Worm (Caenorhabditis elegans) whole organism, L2 larva: ENCODE data around the gene lin-5.

Experiments
- C34F6.9 ChIP-seq: fragments of 150-350 bp; optimal IDR thresholded peaks from 2 replicates; lab custom pipeline; 2014; ENCODE audit warnings: missing biosample characterization, missing genetic modification characterization
- F13H6.1 ChIP-seq: sonication (generic microtip); optimal IDR thresholded peaks from 2 replicates; lab custom pipeline; 2016; ENCODE audit warnings: missing genetic modification characterization, missing compliant biosample characterization
- R02D3.7 ChIP-seq: fragments of 150-350 bp; optimal IDR thresholded peaks from 2 replicates; lab custom pipeline; 2014; ENCODE audit warnings: missing biosample characterization, missing genetic modification characterization
- Y55F3AM.14 ChIP-seq: fragments of 200-800 bp; sonication (Bioruptor generic); optimal IDR thresholded peaks from 2 replicates; lab custom pipeline; 2018; ENCODE audit warnings: mild to moderate bottlenecking, missing genetic modification characterization, missing compliant biosample characterization
- alr-1 ChIP-seq: fragments of 150-350 bp; optimal IDR thresholded peaks from 2 replicates; lab custom pipeline; 2014; ENCODE audit warnings: missing biosample characterization, missing genetic modification characterization
- aly-2 ChIP-seq: fragments of 150-350 bp; optimal IDR thresholded peaks from 2 replicates; lab custom pipeline; 2014; ENCODE audit warnings: missing biosample characterization, missing genetic modification characterization
- blmp-1 ChIP-seq: sonication (generic microtip); optimal IDR thresholded peaks from 2 replicates; lab custom pipeline; 2017; ENCODE audit warnings: missing genetic modification characterization, mild to moderate bottlenecking, missing compliant biosample characterization, antibody characterized with exemption, moderate library complexity; ENCODE audit not compliant: insufficient read depth
- ceh-16 ChIP-seq: fragments of 150-350 bp; optimal IDR thresholded peaks from 2 replicates; lab custom pipeline; 2014; ENCODE audit warnings: missing biosample characterization, missing genetic modification characterization
- ceh-82 ChIP-seq: fragments of 150-350 bp; optimal IDR thresholded peaks from 2 replicates; lab custom pipeline; 2014; ENCODE audit warnings: missing biosample characterization, missing genetic modification characterization
- crh-2 ChIP-seq: sonication (generic microtip); optimal IDR thresholded peaks from 2 replicates; lab custom pipeline; 2017; ENCODE audit warnings: missing biosample characterization, missing genetic modification characterization
- dmd-4 ChIP-seq: sonication (generic microtip); optimal IDR thresholded peaks from 2 replicates; lab custom pipeline; 2017; ENCODE audit warnings: missing biosample characterization, missing genetic modification characterization
- elt-1 ChIP-seq: fragments of 150-350 bp; optimal IDR thresholded peaks from 2 replicates; lab custom pipeline; 2014; ENCODE audit warnings: missing biosample characterization, missing genetic modification characterization
- elt-3 ChIP-seq: sonication (generic microtip); optimal IDR thresholded peaks from 2 replicates; lab custom pipeline; 2017; ENCODE audit warnings: missing biosample characterization, missing genetic modification characterization
- fos-1 ChIP-seq: fragments of 150-350 bp; optimal IDR thresholded peaks from 2 replicates; lab custom pipeline; 2014; ENCODE audit warnings: missing biosample characterization, missing genetic modification characterization
- gmeb-1 ChIP-seq: fragments of 150-350 bp; optimal IDR thresholded peaks from 2 replicates; lab custom pipeline; 2014; ENCODE audit warnings: missing biosample characterization, missing genetic modification characterization
- lin-13 ChIP-seq: fragments of 150-350 bp; optimal IDR thresholded peaks from 2 replicates; lab custom pipeline; 2014; ENCODE audit warnings: missing biosample characterization, missing genetic modification reagents, missing genetic modification characterization
- lin-39 ChIP-seq: fragments of 150-350 bp; optimal IDR thresholded peaks from 2 replicates; lab custom pipeline; 2014; ENCODE audit warnings: missing biosample characterization, missing genetic modification reagents, missing genetic modification characterization
- lsy-2 ChIP-seq, 2 experiments: fragments of 150-350 bp in 1 of 2; sonication (generic microtip) in 1 of 2; optimal IDR thresholded peaks; 2 replicates each; lab custom pipeline; 2014 to 2017; ENCODE audit warnings: missing biosample characterization in 2 of 2, missing genetic modification characterization in 2 of 2
- mab-5 ChIP-seq: fragments of 150-350 bp; optimal IDR thresholded peaks from 2 replicates; lab custom pipeline; 2014; ENCODE audit warnings: missing biosample characterization, missing genetic modification characterization
- mbf-1 ChIP-seq: sonication (generic microtip); optimal IDR thresholded peaks from 2 replicates; lab custom pipeline; 2017; ENCODE audit warnings: missing biosample characterization, missing genetic modification characterization
- mdl-1 ChIP-seq, 2 experiments: fragments of 150-350 bp in 1 of 2; sonication (generic microtip) in 1 of 2; optimal IDR thresholded peaks; 2 replicates each; lab custom pipeline; 2017; ENCODE audit warnings: missing biosample characterization in 2 of 2, missing genetic modification characterization in 2 of 2
- nhr-11 ChIP-seq: fragments of 150-350 bp; optimal IDR thresholded peaks from 2 replicates; lab custom pipeline; 2014; ENCODE audit warnings: missing biosample characterization, missing genetic modification characterization
- nhr-12 ChIP-seq: fragments of 150-350 bp; optimal IDR thresholded peaks from 2 replicates; lab custom pipeline; 2014; ENCODE audit warnings: missing biosample characterization, missing genetic modification characterization
- nhr-129 ChIP-seq: fragments of 150-350 bp; optimal IDR thresholded peaks from 2 replicates; lab custom pipeline; 2014; ENCODE audit warnings: missing biosample characterization, missing genetic modification characterization
- nhr-21 ChIP-seq: fragments of 150-350 bp; optimal IDR thresholded peaks from 2 replicates; lab custom pipeline; 2014; ENCODE audit warnings: missing biosample characterization, missing genetic modification characterization
- nhr-25 ChIP-seq: fragments of 150-350 bp; sonication (generic microtip); optimal IDR thresholded peaks from 3 replicates; lab custom pipeline; 2014; ENCODE audit warnings: missing biosample characterization, missing genetic modification characterization
- nhr-77 ChIP-seq: fragments of 150-350 bp; optimal IDR thresholded peaks from 2 replicates; lab custom pipeline; 2014; ENCODE audit warnings: missing biosample characterization, missing genetic modification characterization
- sem-4 ChIP-seq: fragments of 150-350 bp; optimal IDR thresholded peaks from 2 replicates; lab custom pipeline; 2014; ENCODE audit warnings: missing biosample characterization, missing genetic modification reagents, missing genetic modification characterization
- sma-3 ChIP-seq: sonication (generic microtip); optimal IDR thresholded peaks from 2 replicates; lab custom pipeline; 2016; ENCODE audit warnings: missing genetic modification reagents, missing genetic modification characterization, missing compliant biosample characterization
- sma-9 ChIP-seq, 2 experiments: fragments of 150-350 bp in 1 of 2; sonication (generic microtip) in 1 of 2; optimal IDR thresholded peaks; 2 replicates each; lab custom pipeline; 2014 to 2016; ENCODE audit warnings: missing genetic modification characterization in 2 of 2, mild to moderate bottlenecking in 1 of 2, missing biosample characterization in 1 of 2, missing compliant biosample characterization in 1 of 2, missing genetic modification reagents in 1 of 2, moderate library complexity in 1 of 2
- snpc-4 ChIP-seq: fragments of 150-350 bp; optimal IDR thresholded peaks from 2 replicates; lab custom pipeline; 2014; ENCODE audit warnings: missing biosample characterization, missing genetic modification characterization
- unc-39 ChIP-seq: fragments of 150-350 bp; optimal IDR thresholded peaks from 2 replicates; lab custom pipeline; 2014; ENCODE audit warnings: missing biosample characterization, missing genetic modification characterization
- unc-55 ChIP-seq: fragments of 150-350 bp; sonication (generic microtip); optimal IDR thresholded peaks from 3 replicates; lab custom pipeline; 2014; ENCODE audit warnings: missing biosample characterization, missing genetic modification reagents, missing genetic modification characterization
- zag-1 ChIP-seq: fragments of 150-350 bp; optimal IDR thresholded peaks from 2 replicates; lab custom pipeline; 2014; ENCODE audit warnings: missing biosample characterization, missing genetic modification characterization
- ztf-1 ChIP-seq: fragments of 200-800 bp; sonication (Bioruptor generic); conservative IDR thresholded peaks from 2 replicates; pipeline ENCODE4 v1.3.6; 2022; ENCODE audit warnings: missing genetic modification characterization, missing compliant biosample characterization

lin-5 gene

DNA sequence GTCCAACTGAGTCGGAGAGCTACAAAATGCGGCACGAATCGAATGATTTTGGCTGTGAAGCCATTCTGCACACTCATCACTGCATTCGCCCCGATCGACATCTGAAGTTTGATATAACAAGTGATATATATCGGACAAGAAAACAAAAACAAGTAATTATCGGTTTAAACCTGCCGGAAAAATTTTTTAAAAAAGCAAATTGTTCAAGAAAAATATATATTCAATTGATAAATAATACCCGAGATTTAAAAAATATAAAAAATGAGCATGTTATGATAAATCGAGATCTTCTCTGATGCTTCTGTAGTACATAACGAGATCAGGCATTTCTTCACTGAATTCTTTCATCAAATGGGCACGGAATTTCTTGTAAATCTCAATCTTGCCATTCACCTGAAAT is 6.7 kb upstream of the lin-5 start, which contains the start of gene T09A5.5:
T09A5.5 (minus strand) TSS at position 101 of the 400 bp plus-strand sequence.
- no peak for TF ChIP-seq nhr-25 (tag; lab: Kevin White, UChicago)
- TF ChIP-seq alr-1 (tag; lab: Kevin White, UChicago) = no peak
- no peak for TF ChIP-seq unc-39 (tag; lab: Kevin White, UChicago)
- TF ChIP-seq mab-5 (tag; lab: Kevin White, UChicago) = no peak
- no peak for TF ChIP-seq elt-3 (tag; lab: Kevin White, UChicago)
- TF ChIP-seq ceh-16 (tag; lab: Kevin White, UChicago) = no peak
- no peak for TF ChIP-seq elt-1 (tag; lab: Kevin White, UChicago)
- TF ChIP-seq snpc-4 (tag; lab: Kevin White, UChicago) = no peak
- no peak for TF ChIP-seq lsy-2 (tag; optimal IDR thresholded peaks at IDR 0.05; lab: Kevin White, UChicago)
- TF ChIP-seq nhr-11 = no peak

- no peak for TF ChIP-seq ztf-1
- no peak for TF ChIP-seq sma-9 (GFP tag; optimal IDR thresholded peaks at IDR 0.05; lab: Kevin White, UChicago)
- no peak for TF ChIP-seq sma-9 (tag; optimal IDR thresholded peaks at IDR 0.05; lab: Kevin White, UChicago)
- no peak for TF ChIP-seq C34F6.9
- TF ChIP-seq R02D3.7 = no peak
- TF ChIP-seq nhr-129 (tag; lab: Kevin White, UChicago) = no peak
- TF ChIP-seq lin-39 (tag; lab: Kevin White, UChicago) = no peak
- no peak for TF ChIP-seq sem-4 (tag; lab: Kevin White, UChicago)
- TF ChIP-seq aly-2 (tag; lab: Kevin White, UChicago) = no peak
- no peak for TF ChIP-seq blmp-1 (tag; lab: Kevin White, UChicago)
- TF ChIP-seq ceh-82 = no peak
- TF ChIP-seq Y55F3AM.14 (GFP tag; lab: Kevin White, UChicago) = no peak
- TF ChIP-seq nhr-11 = no peak
- TF ChIP-seq zag-1 (tag; lab: Kevin White, UChicago) = no peak
- TF ChIP-seq, all 48 proteins: peak for 0
These were observed 5.4 kb upstream of the lin-5 start, which contains the start of gene mdt-10 for ce11 chrII:7854942-7855341. Gene mdt-10 (minus strand): TSS chrII:7855042.

DNA sequence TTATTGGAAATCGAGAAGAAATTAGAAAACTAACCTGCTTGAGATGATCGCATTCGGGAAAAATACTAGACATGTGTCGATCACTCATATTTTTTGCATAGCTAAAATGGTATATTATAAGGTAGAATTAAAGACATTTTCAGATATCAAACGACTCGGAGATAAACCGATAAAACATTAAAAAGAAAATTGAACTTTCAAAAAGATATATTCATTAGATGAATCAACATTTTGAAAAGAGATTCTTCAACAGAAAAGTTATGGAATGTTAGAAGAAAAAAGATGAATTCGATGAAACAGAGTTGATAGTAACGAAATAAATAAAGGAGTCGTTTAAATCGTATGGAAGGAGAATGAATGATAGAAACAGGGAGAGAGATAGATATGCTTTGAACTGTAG is 4.8 kb upstream of the lin-5 start, which contains the start of gene mdmh-35:
mdmh-35 (minus strand) TSS at position 101 of the 400 bp plus-strand sequence.
- TF ChIP-seq mdl-1 (tag; optimal IDR thresholded peaks at IDR 0.05; lab: Kevin White, UChicago) (no peak), dmd-4 (no peak), unc-55 (GFP tag; lab: Kevin White, UChicago) (no peak)

DNA sequence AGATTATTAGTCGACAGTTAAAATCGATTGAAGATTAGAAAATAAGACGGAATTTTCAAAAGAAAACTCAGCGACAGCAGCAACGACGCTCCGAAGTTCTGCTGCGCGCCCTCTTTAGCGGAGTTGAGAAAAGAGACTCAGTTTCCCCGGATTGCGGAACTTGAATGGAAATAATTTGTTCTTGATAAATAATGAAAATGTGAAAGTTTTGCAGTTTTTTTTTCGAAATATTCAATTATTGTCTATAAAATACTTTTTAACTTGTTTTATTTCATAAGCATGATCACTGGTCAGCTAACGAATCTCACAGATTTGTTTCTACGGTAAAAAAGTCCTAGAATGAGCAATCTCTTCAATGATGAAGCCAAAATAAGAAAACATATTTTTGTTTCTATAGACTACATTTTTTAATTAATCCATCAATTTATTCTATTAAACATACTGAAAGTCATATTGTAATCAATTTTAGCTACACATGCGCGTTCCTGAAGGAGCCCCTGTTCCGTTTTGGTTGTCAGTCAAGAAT is 2.8 kb upstream of the lin-5 start, which contains the start of the genes cec-3 and T09A5.15:
cec-3 (minus strand) TSS at position 116 of the 526 bp plus-strand sequence.
T09A5.15 (plus strand) TSS at position 476 of the 526 bp plus-strand sequence.
- TF ChIP-seq Y55F3AM.14 (GFP tag; lab: Kevin White, UChicago) = no peak
- TF ChIP-seq ceh-16 (tag; lab: Kevin White, UChicago) = no peak
- TF ChIP-seq C34F6.9 = peak; percentile 63
- no peak for TF ChIP-seq blmp-1 (tag; lab: Kevin White, UChicago)
- peak; percentile 4 for TF ChIP-seq F13H6.1 (tag; lab: Kevin White, UChicago)
- peak; percentile 73 for TF ChIP-seq unc-55 (GFP tag; lab: Kevin White, UChicago)
- TF ChIP-seq sma-9 (GFP tag; optimal IDR thresholded peaks at IDR 0.05; lab: Kevin White, UChicago) = peak; percentile 21
- no peak for TF ChIP-seq sma-9 (tag; optimal IDR thresholded peaks at IDR 0.05; lab: Kevin White, UChicago)
- no peak for TF ChIP-seq mbf-1 (tag; lab: Kevin White, UChicago)
- TF ChIP-seq sem-4 (tag; lab: Kevin White, UChicago) = no peak
- TF ChIP-seq lsy-2 (tag; optimal IDR thresholded peaks at IDR 0.05; lab: Kevin White, UChicago) = peak in 1 of 2 experiments; percentile 69
- TF ChIP-seq nhr-129 (tag; lab: Kevin White, UChicago) = peak; percentile 47
- peak; percentile 39 for TF ChIP-seq sma-3 (GFP tag; lab: Kevin White, UChicago)
- TF ChIP-seq crh-2 (tag; lab: Kevin White, UChicago) = peak; percentile 44
- TF ChIP-seq lin-13 (GFP tag; lab: Kevin White, UChicago) = no peak
- no peak for TF ChIP-seq nhr-21
- peak; percentile 2 for TF ChIP-seq nhr-25 (tag; lab: Kevin White, UChicago)
- TF ChIP-seq fos-1 (tag; lab: Kevin White, UChicago) = peak; percentile 2
- no peak for TF ChIP-seq elt-3 (tag; lab: Kevin White, UChicago)

DNA sequence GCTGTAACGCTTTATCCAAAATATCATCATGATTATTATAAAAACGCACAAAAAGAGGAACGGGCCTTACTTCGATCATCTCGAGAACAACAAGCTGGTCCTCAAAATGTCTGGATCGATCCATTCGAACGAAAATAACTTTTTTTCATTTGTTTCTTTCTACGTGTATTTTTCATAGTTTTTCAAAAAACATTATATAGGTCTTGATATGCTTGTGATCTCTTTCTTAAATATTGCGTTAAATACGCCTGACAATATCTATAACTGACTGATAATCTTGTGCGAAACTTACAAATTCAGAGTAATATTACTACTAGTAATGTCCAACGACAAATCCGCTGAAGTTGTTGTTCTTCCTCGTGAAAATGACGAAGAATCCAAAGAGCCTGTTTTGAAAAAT is 2.3 kb upstream of the lin-5 start, which contains the start of gene sds-22:
sds-22 (plus strand) TSS at position 301 of the 400 bp plus-strand sequence.
- TF ChIP-seq nhr-12 (no peak), ceh-82 (no peak), mab-5 (tag; lab: Kevin White, UChicago) (no peak), mbf-1 (tag; lab: Kevin White, UChicago) (no peak), snpc-4 (tag; lab: Kevin White, UChicago) (no peak), ztf-1 (no peak), gmeb-1 (no peak), alr-1 (tag; lab: Kevin White, UChicago) (no peak), nhr-77 (tag; lab: Kevin White, UChicago) (no peak)
